Worm (Caenorhabditis elegans) whole organism, L4 larva: Measurements from ENCODE around the gene Y55F3C.17.

Experiments used
- F26F4.8 ChIP-seq: fragments of 200-800 bp; sonication (Bioruptor generic); conservative IDR thresholded peaks from 2 replicates; pipeline ENCODE4 v1.3.6; 2022; ENCODE audit warnings: missing genetic modification characterization, missing compliant biosample characterization
- daf-16 ChIP-seq, 3 experiments: sonication (generic microtip); optimal IDR thresholded peaks; 2 replicates each; lab custom pipeline; 2016 to 2017; ENCODE audit warnings: missing genetic modification characterization in 3 of 3, missing genetic modification reagents in 3 of 3, mild to moderate bottlenecking in 2 of 3, missing compliant biosample characterization in 2 of 3, missing biosample characterization in 1 of 3, moderate library complexity in 1 of 3
- lin-39 ChIP-seq: fragments of 150-350 bp; optimal IDR thresholded peaks from 2 replicates; lab custom pipeline; 2014; ENCODE audit warnings: missing biosample characterization, missing genetic modification reagents, missing genetic modification characterization
- nhr-41 ChIP-seq: fragments of 200-800 bp; sonication (Bioruptor generic); IDR thresholded peaks from 2 replicates; pipeline ENCODE4 v1.3.6; 2022; ENCODE audit warnings: missing genetic modification reagents, missing genetic modification characterization, missing compliant biosample characterization
- ztf-11 ChIP-seq: fragments of 150-350 bp; optimal IDR thresholded peaks from 2 replicates; lab custom pipeline; 2014; ENCODE audit warnings: missing biosample characterization, missing genetic modification characterization

ce11 chrIV:654526-655440, 43.4 kb downstream of the Y55F3C.17 start, which contains the start of the genes rpl-15 and K11H12.8:
- TF ChIP-seq lin-39 (peak; percentile 89), F26F4.8 (peak; percentile 71; the same call in 1 of the 2 replicates), nhr-41 (GFP tag; lab: Robert Waterston, UW) (peak; percentile 98), daf-16 (GFP tag; optimal IDR thresholded peaks at IDR 0.05; lab: Kevin White, UChicago) (peak; percentile 97 to 98), daf-16 (tag; optimal IDR thresholded peaks at IDR 0.05; lab: Kevin White, UChicago) (peak; percentile 93), ztf-11 (tag; lab: Kevin White, UChicago) (peak; percentile 53)
